Fruit fly (Drosophila melanogaster) whole organism, embryonic: ENCODE measurements around the gene cv-c.

Experiments used
- Abd-B ChIP-seq: fragments of 200-800 bp; sonication (Bioruptor generic); optimal IDR thresholded peaks from 2 replicates; lab custom pipeline; 2018; ENCODE audit warnings: missing biosample characterization, mild to moderate bottlenecking, missing genetic modification characterization, moderate library complexity
- B-H2 ChIP-seq: fragments of 200-800 bp; sonication (Bioruptor generic); optimal IDR thresholded peaks from 2 replicates; lab custom pipeline; 2018; ENCODE audit warnings: missing biosample characterization, mild to moderate bottlenecking, missing genetic modification characterization
- BEAF-32 ChIP-seq: fragments of 200-800 bp; sonication (Bioruptor generic); optimal IDR thresholded peaks from 3 replicates; lab custom pipeline; 2017; ENCODE audit warnings: missing biosample characterization, missing genetic modification characterization, mild to moderate bottlenecking, moderate library complexity, missing genetic modification reagents
- Bdp1 ChIP-seq: fragments of 200-800 bp; sonication (Bioruptor generic); optimal IDR thresholded peaks from 3 replicates; lab custom pipeline; 2016; ENCODE audit warnings: missing biosample characterization, missing genetic modification characterization
- CG12071 ChIP-seq: fragments of 200-800 bp; sonication (Bioruptor generic); optimal IDR thresholded peaks from 3 replicates; lab custom pipeline; 2018; ENCODE audit warnings: missing biosample characterization, mild to moderate bottlenecking, missing genetic modification characterization
- CG12744 ChIP-seq: fragments of 200-800 bp; sonication (Bioruptor generic); optimal IDR thresholded peaks from 2 replicates; lab custom pipeline; 2016; ENCODE audit warnings: missing biosample characterization, missing genetic modification characterization
- CG13296 ChIP-seq: fragments of 200-800 bp; sonication (Bioruptor generic); optimal IDR thresholded peaks from 3 replicates; lab custom pipeline; 2018; ENCODE audit warnings: missing biosample characterization, mild to moderate bottlenecking, missing genetic modification characterization
- CG14441 ChIP-seq: fragments of 200-800 bp; sonication (Bioruptor generic); IDR thresholded peaks from 2 replicates; pipeline ENCODE4 v1.3.6; 2022; ENCODE audit warnings: missing biosample characterization, missing genetic modification characterization
- CG14667 ChIP-seq: fragments of 200-800 bp; sonication (Bioruptor generic); IDR thresholded peaks from 2 replicates; pipeline ENCODE4 v1.3.6; 2022; ENCODE audit warnings: missing biosample characterization, missing genetic modification characterization
- CG16815 ChIP-seq: fragments of 200-800 bp; sonication (Bioruptor generic); optimal IDR thresholded peaks from 3 replicates; lab custom pipeline; 2017; ENCODE audit warnings: missing biosample characterization, mild to moderate bottlenecking, missing genetic modification characterization
- CG16863 ChIP-seq: fragments of 200-800 bp; sonication (Bioruptor generic); optimal IDR thresholded peaks from 3 replicates; lab custom pipeline; 2016; ENCODE audit warnings: missing biosample characterization, missing genetic modification characterization
- CG18764 ChIP-seq: fragments of 200-800 bp; sonication (Bioruptor generic); optimal IDR thresholded peaks from 3 replicates; lab custom pipeline; 2016; ENCODE audit warnings: missing biosample characterization, missing genetic modification characterization
- CG2120 ChIP-seq: fragments of 200-800 bp; sonication (Bioruptor generic); optimal IDR thresholded peaks from 3 replicates; lab custom pipeline; 2016; ENCODE audit warnings: missing biosample characterization, missing genetic modification characterization
- CG2712 ChIP-seq: fragments of 200-800 bp; optimal IDR thresholded peaks from 3 replicates; lab custom pipeline; 2019; ENCODE audit warnings: missing biosample characterization, mild to moderate bottlenecking, missing genetic modification characterization, moderate library complexity
- CG34376 ChIP-seq: fragments of 200-800 bp; sonication (Bioruptor generic); optimal IDR thresholded peaks from 2 replicates; lab custom pipeline; 2018; ENCODE audit warnings: missing biosample characterization, mild to moderate bottlenecking, missing genetic modification characterization
- CG5180 ChIP-seq: fragments of 200-800 bp; sonication (Bioruptor generic); optimal IDR thresholded peaks from 3 replicates; lab custom pipeline; 2017; ENCODE audit warnings: missing biosample characterization, missing genetic modification characterization, mild to moderate bottlenecking, moderate library complexity, missing genetic modification reagents
- CG9609 ChIP-seq: fragments of 200-800 bp; sonication (Bioruptor generic); optimal IDR thresholded peaks from 3 replicates; lab custom pipeline; 2016; ENCODE audit warnings: missing biosample characterization, missing genetic modification characterization
- CG9817 ChIP-seq: fragments of 200-800 bp; sonication (Bioruptor generic); optimal IDR thresholded peaks from 2 replicates; lab custom pipeline; 2018; ENCODE audit warnings: missing biosample characterization, mild to moderate bottlenecking, missing genetic modification characterization, moderate library complexity
- CG9876 ChIP-seq: fragments of 200-800 bp; sonication (Bioruptor generic); optimal IDR thresholded peaks from 2 replicates; lab custom pipeline; 2016; ENCODE audit warnings: missing biosample characterization, missing genetic modification characterization
- CrebB ChIP-seq: fragments of 200-800 bp; sonication (Bioruptor generic); optimal IDR thresholded peaks from 3 replicates; lab custom pipeline; 2018; ENCODE audit warnings: missing biosample characterization, mild to moderate bottlenecking, missing genetic modification characterization
- Gsc ChIP-seq: fragments of 200-800 bp; sonication (Bioruptor generic); IDR thresholded peaks from 2 replicates; pipeline ENCODE4 v1.3.6; 2022; ENCODE audit warnings: missing biosample characterization, missing genetic modification characterization
- HLH54F ChIP-seq: fragments of 200-800 bp; sonication (Bioruptor generic); optimal IDR thresholded peaks from 3 replicates; lab custom pipeline; 2016; ENCODE audit warnings: missing biosample characterization, missing genetic modification characterization
- HmgZ ChIP-seq: fragments of 200-800 bp; sonication (Bioruptor generic); optimal IDR thresholded peaks from 2 replicates; lab custom pipeline; 2018; ENCODE audit warnings: missing biosample characterization, mild to moderate bottlenecking, missing genetic modification characterization
- Hmr ChIP-seq: fragments of 200-800 bp; sonication (Bioruptor generic); optimal IDR thresholded peaks from 3 replicates; lab custom pipeline; 2017; ENCODE audit warnings: mild to moderate bottlenecking, missing biosample characterization, missing genetic modification reagents, missing genetic modification characterization
- MBD-R2 ChIP-seq: fragments of 200-800 bp; sonication (Bioruptor generic); IDR thresholded peaks from 2 replicates; pipeline ENCODE4 v1.3.6; 2022; ENCODE audit warnings: missing biosample characterization, missing genetic modification characterization
- Max ChIP-seq: fragments of 200-800 bp; sonication (Bioruptor generic); optimal IDR thresholded peaks from 2 replicates; lab custom pipeline; 2016; ENCODE audit warnings: missing biosample characterization, mild to moderate bottlenecking, missing genetic modification characterization
- Mrtf ChIP-seq: fragments of 200-800 bp; sonication (Bioruptor generic); IDR thresholded peaks from 3 replicates; pipeline ENCODE4 v1.3.6; 2022; ENCODE audit warnings: missing biosample characterization, missing genetic modification characterization
- Sox102F ChIP-seq: fragments of 200-800 bp; sonication (Bioruptor generic); optimal IDR thresholded peaks from 2 replicates; lab custom pipeline; 2018; ENCODE audit warnings: missing biosample characterization, mild to moderate bottlenecking, missing genetic modification characterization, moderate library complexity
- abd-A ChIP-seq: fragments of 200-800 bp; sonication (Bioruptor generic); optimal IDR thresholded peaks from 3 replicates; lab custom pipeline; 2019; ENCODE audit warnings: missing biosample characterization, mild to moderate bottlenecking, missing genetic modification characterization, moderate library complexity
- ap ChIP-seq: fragments of 200-800 bp; sonication (Bioruptor generic); IDR thresholded peaks from 2 replicates; pipeline ENCODE4 v1.3.6; 2022; ENCODE audit warnings: missing biosample characterization, missing genetic modification characterization
- ase ChIP-seq: fragments of 200-800 bp; sonication (Bioruptor generic); IDR thresholded peaks from 3 replicates; pipeline ENCODE4 v1.3.6; 2022; ENCODE audit warnings: missing biosample characterization, missing genetic modification characterization
- br ChIP-seq: fragments of >200 bp; optimal IDR thresholded peaks from 2 replicates; lab custom pipeline; 2017
- caup ChIP-seq: fragments of 200-800 bp; sonication (Bioruptor generic); optimal IDR thresholded peaks from 3 replicates; lab custom pipeline; 2017; ENCODE audit warnings: missing biosample characterization, mild to moderate bottlenecking, missing genetic modification characterization, moderate library complexity; ENCODE audit not compliant: severe bottlenecking
- cg ChIP-seq: fragments of 200-800 bp; sonication (Bioruptor generic); optimal IDR thresholded peaks from 3 replicates; lab custom pipeline; 2019; ENCODE audit warnings: missing biosample characterization, mild to moderate bottlenecking, missing genetic modification characterization, moderate library complexity
- fu2 ChIP-seq: fragments of 200-800 bp; sonication (Bioruptor generic); optimal IDR thresholded peaks from 2 replicates; lab custom pipeline; 2016; ENCODE audit warnings: missing biosample characterization, missing genetic modification characterization
- gce ChIP-seq: fragments of 200-800 bp; sonication (Bioruptor generic); IDR thresholded peaks from 3 replicates; pipeline ENCODE4 v1.3.6; 2022; ENCODE audit warnings: missing biosample characterization, missing genetic modification characterization
- grn ChIP-seq: fragments of 200-800 bp; sonication (Bioruptor generic); optimal IDR thresholded peaks from 3 replicates; lab custom pipeline; 2017; ENCODE audit warnings: missing biosample characterization, missing genetic modification characterization
- gsb-n ChIP-seq: fragments of 200-800 bp; sonication (Bioruptor generic); optimal IDR thresholded peaks from 3 replicates; lab custom pipeline; 2018; ENCODE audit warnings: missing biosample characterization, mild to moderate bottlenecking, missing genetic modification characterization
- lov ChIP-seq, 2 experiments: fragments of 200-800 bp in 1 of 2; fragments of >200 bp in 1 of 2; sonication (Bioruptor generic) in 1 of 2; IDR thresholded peaks in 1 of 2; optimal IDR thresholded peaks in 1 of 2; 2 replicates in 1 of 2; 3 replicates in 1 of 2; pipeline versions ENCODE4 v1.3.6 to Lab custom; 2017 to 2022; ENCODE audit warnings: missing biosample characterization in 1 of 2, missing genetic modification characterization in 1 of 2
- pros ChIP-seq: fragments of 200-800 bp; sonication (Bioruptor generic); optimal IDR thresholded peaks from 3 replicates; lab custom pipeline; 2019; ENCODE audit warnings: missing biosample characterization, mild to moderate bottlenecking, missing genetic modification characterization, moderate library complexity
- repo ChIP-seq: fragments of 200-800 bp; sonication (Bioruptor generic); optimal IDR thresholded peaks from 2 replicates; lab custom pipeline; 2016; ENCODE audit warnings: missing biosample characterization, missing genetic modification characterization
- sd ChIP-seq: fragments of 200-800 bp; sonication (Bioruptor generic); optimal IDR thresholded peaks from 3 replicates; lab custom pipeline; 2018; ENCODE audit warnings: missing biosample characterization, mild to moderate bottlenecking, missing genetic modification characterization, moderate library complexity
- sima ChIP-seq: fragments of 200-800 bp; sonication (Bioruptor generic); optimal IDR thresholded peaks from 2 replicates; lab custom pipeline; 2016; ENCODE audit warnings: missing biosample characterization, missing genetic modification characterization
- sisA ChIP-seq: fragments of 200-800 bp; sonication (Bioruptor generic); IDR thresholded peaks from 2 replicates; pipeline ENCODE4 v1.3.6; 2022; ENCODE audit warnings: missing biosample characterization, missing genetic modification characterization
- slp2 ChIP-seq: fragments of 200-800 bp; sonication (Bioruptor generic); optimal IDR thresholded peaks from 2 replicates; lab custom pipeline; 2016; ENCODE audit warnings: missing biosample characterization, missing genetic modification characterization
- ssp ChIP-seq: fragments of 200-800 bp; sonication (Bioruptor generic); IDR thresholded peaks from 2 replicates; pipeline ENCODE4 v1.3.6; 2022; ENCODE audit warnings: missing biosample characterization, missing genetic modification characterization
- twi ChIP-seq: fragments of 200-800 bp; optimal IDR thresholded peaks from 2 replicates; lab custom pipeline; 2019; ENCODE audit warnings: missing biosample characterization, mild to moderate bottlenecking, missing genetic modification characterization, moderate library complexity
- vvl ChIP-seq: fragments of 200-800 bp; sonication (Bioruptor generic); IDR thresholded peaks from 2 replicates; pipeline ENCODE4 v1.3.6; 2022; ENCODE audit warnings: missing biosample characterization, missing genetic modification characterization
- yki ChIP-seq: fragments of >200 bp; optimal IDR thresholded peaks from 3 replicates; lab custom pipeline; 2018

Gene cv-c

DNA sequence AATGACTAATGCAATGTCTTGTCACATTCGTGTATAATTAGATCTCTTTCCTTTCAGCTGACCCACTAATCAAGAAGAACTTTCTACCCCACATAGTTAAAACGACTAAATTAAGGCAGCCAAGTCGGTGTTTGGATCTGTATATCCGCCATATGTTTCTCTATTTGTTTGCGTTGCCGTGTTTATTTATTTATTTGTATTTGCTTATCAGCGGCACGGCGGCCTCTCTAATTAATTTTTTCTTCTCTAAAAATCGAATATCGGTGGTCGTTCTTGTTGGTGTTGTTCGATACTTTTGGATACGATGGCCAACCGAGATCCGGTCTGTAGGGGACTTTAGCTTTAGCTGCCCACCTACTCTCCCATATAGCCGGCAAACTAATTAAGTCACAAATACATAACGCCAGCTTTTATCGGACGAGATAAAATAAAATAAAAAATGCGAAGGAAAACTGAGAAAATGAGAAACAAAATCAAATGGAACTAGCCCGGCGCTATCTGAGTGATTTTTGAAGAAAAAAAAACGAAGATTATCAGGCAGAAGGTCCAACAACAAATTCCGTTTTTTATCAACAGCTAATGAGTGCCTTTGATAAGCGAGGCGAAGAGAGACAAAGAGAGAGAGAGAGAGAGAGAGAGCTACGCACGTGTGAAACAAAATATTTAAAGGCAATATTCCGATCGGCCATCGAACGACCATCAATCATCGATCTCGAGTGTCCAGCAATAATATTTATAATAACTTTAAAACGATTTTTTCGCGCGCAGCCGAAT is 8.7 kb downstream of the cv-c start (continued):
- TF ChIP-seq MBD-R2 (GFP tag; lab: Robert Waterston, UW) (0 out of 2 replicates have a peak, but pooled peaks have one; percentile 2), Bdp1 (GFP tag; lab: Kevin White, UChicago) (no peak), gsb-n (tag; lab: Kevin White, UChicago) (no peak), CG9876 (no peak), CG18764 (no peak), twi (tag; lab: Kevin White, UChicago) (peak; percentile 28), Mrtf (no peak), br (lab: Kevin White, UChicago) (no peak), CG9609 (no peak), CG13296 (GFP tag; lab: Kevin White, UChicago) (peak; percentile 0), Gsc (GFP tag; lab: Robert Waterston, UW) (no peak), Sox102F (GFP tag; lab: Kevin White, UChicago) (no peak), sisA (GFP tag; lab: Robert Waterston, UW) (no peak), slp2 (GFP tag; lab: Kevin White, UChicago) (no peak), CG2712 (no peak), CG2120 (GFP tag; lab: Kevin White, UChicago) (peak; percentile 13), CG14441 (GFP tag; lab: Robert Waterston, UW) (no peak), fu2 (GFP tag; lab: Kevin White, UChicago) (no peak), cg (peak; percentile 0), grn (GFP tag; lab: Kevin White, UChicago) (peak; percentile 85), Max (GFP tag; lab: Kevin White, UChicago) (no peak), CG9817 (peak; percentile 16), lov (optimal IDR thresholded peaks at IDR 0.05; lab: Kevin White, UChicago) (no peak), lov (GFP tag; IDR thresholded peaks at IDR 0.05; lab: Robert Waterston, UW) (no peak), CG34376 (GFP tag; lab: Kevin White, UChicago) (peak; percentile 11), HmgZ (tag; lab: Kevin White, UChicago) (no peak), Abd-B (GFP tag; lab: Kevin White, UChicago) (no peak), ssp (GFP tag; lab: Robert Waterston, UW) (no peak), CG16815 (no peak), HLH54F (GFP tag; lab: Kevin White, UChicago) (no peak), B-H2 (GFP tag; lab: Kevin White, UChicago) (no peak), Hmr (GFP tag; lab: Kevin White, UChicago) (peak; percentile 44), CG14667 (GFP tag; lab: Robert Waterston, UW) (no peak), CG5180 (peak; percentile 3), sd (tag; lab: Kevin White, UChicago) (peak; percentile 62), abd-A (peak; percentile 71), gce (GFP tag; lab: Robert Waterston, UW) (no peak), BEAF-32 (GFP tag; lab: Kevin White, UChicago) (no peak), CrebB (tag; lab: Kevin White, UChicago) (peak; percentile 23), yki (lab: Kevin White, UChicago) (no peak), pros (GFP tag; lab: Kevin White, UChicago) (peak; percentile 29), ase (GFP tag; lab: Robert Waterston, UW) (no peak), repo (GFP tag; lab: Kevin White, UChicago) (no peak), CG16863 (GFP tag; lab: Kevin White, UChicago) (no peak), ap (no peak), caup (GFP tag; lab: Kevin White, UChicago) (peak; percentile 19), CG12744 (GFP tag; lab: Kevin White, UChicago) (no peak), sima (GFP tag; lab: Kevin White, UChicago) (no peak), CG12071 (no peak), vvl (GFP tag; lab: Robert Waterston, UW) (0 out of 2 replicates have a peak, but pooled peaks have one; percentile 7)
